Fruit fly (Drosophila melanogaster): ENCODE data around the gene Spt6.

- TF ChIP-seq CG8478 (optimal IDR thresholded peaks at IDR 0.05) (no peak), usp (GFP tag; optimal IDR thresholded peaks at IDR 0.05) (no peak), pan (optimal IDR thresholded peaks at IDR 0.05) (no peak), EcR (GFP tag; optimal IDR thresholded peaks at IDR 0.05) (no peak), psq (optimal IDR thresholded peaks at IDR 0.05) (no peak)
Observed at dm6 chrX:6305317-6305716, 37.7 kb downstream of the Spt6 start.
